Worm (Caenorhabditis elegans) whole organism, early embryonic: ENCODE results near the gene rpl-11.2.

Experiments used
- B0310.2 ChIP-seq: sonication (generic microtip); optimal IDR thresholded peaks from 2 replicates; lab custom pipeline; 2016; ENCODE audit warnings: mild to moderate bottlenecking, missing genetic modification characterization, missing compliant biosample characterization
- aly-1 ChIP-seq: sonication (generic microtip); optimal IDR thresholded peaks from 2 replicates; lab custom pipeline; 2016; ENCODE audit warnings: missing genetic modification characterization, missing compliant biosample characterization
- ama-1 ChIP-seq: fragments of 150-350 bp; optimal IDR thresholded peaks from 2 replicates; lab custom pipeline; 2014
- ceh-13 ChIP-seq: fragments of 200-800 bp; sonication (Bioruptor generic); optimal IDR thresholded peaks from 2 replicates; lab custom pipeline; 2018; ENCODE audit warnings: mild to moderate bottlenecking, missing genetic modification characterization, missing compliant biosample characterization
- ceh-36 ChIP-seq: sonication (generic microtip); optimal IDR thresholded peaks from 2 replicates; lab custom pipeline; 2016; ENCODE audit warnings: missing genetic modification characterization, inconsistent platforms, missing compliant biosample characterization
- ets-7 ChIP-seq: sonication (generic microtip); optimal IDR thresholded peaks from 2 replicates; lab custom pipeline; 2016; ENCODE audit warnings: missing genotype, missing genetic modification characterization, missing compliant biosample characterization
- flt-1 ChIP-seq: fragments of 200-800 bp; sonication (Bioruptor generic); IDR thresholded peaks from 2 replicates; pipeline ENCODE4 v1.3.6; 2022; ENCODE audit warnings: missing genetic modification characterization, missing compliant biosample characterization
- hmbx-1 ChIP-seq: sonication (generic microtip); optimal IDR thresholded peaks from 2 replicates; lab custom pipeline; 2016; ENCODE audit warnings: mild to moderate bottlenecking, missing genetic modification characterization, missing compliant biosample characterization
- hmg-4 ChIP-seq: fragments of 200-800 bp; sonication (Bioruptor generic); optimal IDR thresholded peaks from 2 replicates; lab custom pipeline; 2018; ENCODE audit warnings: mild to moderate bottlenecking, missing genetic modification characterization, missing compliant biosample characterization
- pes-1 ChIP-seq: fragments of 200-800 bp; sonication (Bioruptor generic); IDR thresholded peaks from 2 replicates; pipeline ENCODE4 v1.3.6; 2022; ENCODE audit warnings: missing genetic modification reagents, missing genetic modification characterization, missing compliant biosample characterization
- scrt-1 ChIP-seq: fragments of 200-800 bp; sonication (Bioruptor generic); IDR thresholded peaks from 2 replicates; pipeline ENCODE4 v1.3.6; 2022; ENCODE audit warnings: missing genetic modification characterization, missing compliant biosample characterization
- sea-1 ChIP-seq: fragments of 200-800 bp; sonication (Bioruptor generic); conservative IDR thresholded peaks from 2 replicates; pipeline ENCODE4 v1.3.6; 2022; ENCODE audit warnings: missing genetic modification characterization, missing compliant biosample characterization
- tbx-37 ChIP-seq: fragments of 200-800 bp; sonication (Bioruptor generic); conservative IDR thresholded peaks from 2 replicates; pipeline ENCODE4 v1.3.6; 2022; ENCODE audit warnings: missing genetic modification reagents, missing genetic modification characterization, missing compliant biosample characterization
- tra-4 ChIP-seq: sonication (generic microtip); optimal IDR thresholded peaks from 2 replicates; lab custom pipeline; 2017; ENCODE audit warnings: missing genetic modification characterization, missing compliant biosample characterization

DNA sequence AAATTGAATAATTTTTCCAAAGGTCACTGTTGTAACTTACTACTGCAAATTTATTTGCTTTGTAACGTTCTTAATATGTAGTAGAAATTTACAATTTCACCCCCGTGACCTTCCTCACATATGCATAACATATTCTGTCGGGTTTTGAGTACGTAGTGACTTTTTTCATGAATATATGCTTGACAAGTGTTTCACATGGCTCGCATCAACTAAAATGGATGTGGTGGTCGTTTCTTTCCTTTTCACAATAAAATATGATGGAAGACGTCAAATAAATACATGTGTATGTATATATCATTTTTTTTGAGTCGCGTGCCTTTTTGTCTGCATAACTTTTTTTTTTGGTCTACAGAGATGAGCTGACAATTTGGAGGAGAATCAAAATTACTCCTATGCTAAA is 23.9 kb upstream of the rpl-11.2 start:
- no peak for TF ChIP-seq flt-1 (GFP tag; lab: Robert Waterston, UW)
- TF ChIP-seq sea-1 (GFP tag; lab: Robert Waterston, UW): no peak
- TF ChIP-seq tbx-37: no peak
- TF ChIP-seq ama-1 (lab: Kevin White, UChicago): no peak
- no peak for TF ChIP-seq scrt-1 (GFP tag; lab: Robert Waterston, UW)
- TF ChIP-seq B0310.2 (tag; lab: Kevin White, UChicago): no peak
- TF ChIP-seq ceh-36 (tag; lab: Kevin White, UChicago): no peak
- TF ChIP-seq aly-1 (tag; lab: Kevin White, UChicago): no peak
- no peak for TF ChIP-seq hmg-4
- no peak for TF ChIP-seq hmbx-1 (tag; lab: Kevin White, UChicago)
- TF ChIP-seq ets-7 (tag; lab: Kevin White, UChicago): no peak
- no peak for TF ChIP-seq pes-1 (GFP tag; lab: Robert Waterston, UW)
- no peak for TF ChIP-seq tra-4 (tag; lab: Kevin White, UChicago)
- no peak for TF ChIP-seq ceh-13 (GFP tag; lab: Kevin White, UChicago)
